Fruit fly (Drosophila melanogaster) Kc167 (cell line): Measurements from ENCODE around the gene CG10352.

ENCODE experiments used
- Myc ChIP-seq: fragments of >200 bp; optimal IDR thresholded peaks from 2 replicates; lab custom pipeline; 2017; ENCODE audit warnings: missing external identifiers
- h ChIP-seq: fragments of >200 bp; optimal IDR thresholded peaks from 3 replicates; lab custom pipeline; 2018; ENCODE audit warnings: missing external identifiers
- insv ChIP-seq: fragments of >200 bp; optimal IDR thresholded peaks from 3 replicates; lab custom pipeline; 2018; ENCODE audit warnings: missing external identifiers
- psq ChIP-seq: fragments of >200 bp; optimal IDR thresholded peaks from 2 replicates; lab custom pipeline; 2017; ENCODE audit warnings: missing external identifiers
- ttk ChIP-seq: sonication (Bioruptor generic); optimal IDR thresholded peaks from 2 replicates; lab custom pipeline; 2017; ENCODE audit warnings: missing external identifiers

dm6 chrX:11839308-11839707 lies 37.7 kb downstream of the CG10352 start, which contains the start of gene Cyp28c1:
- TF ChIP-seq ttk, result no peak
- TF ChIP-seq insv, result no peak
- TF ChIP-seq h (lab: Kevin White, UChicago), result no peak
- TF ChIP-seq psq (lab: Kevin White, UChicago), result no peak
- TF ChIP-seq Myc (lab: Kevin White, UChicago), result no peak
